Fruit fly (Drosophila melanogaster) whole organism, embryonic: ENCODE results near the gene CG43131.

Source experiments
- Ada2b ChIP-seq: fragments of 200-800 bp; sonication (Bioruptor generic); IDR thresholded peaks from 2 replicates; pipeline ENCODE4 v1.3.6; 2022; ENCODE audit warnings: missing biosample characterization, missing genetic modification characterization
- CG12236 ChIP-seq: fragments of 200-800 bp; sonication (Bioruptor generic); optimal IDR thresholded peaks from 2 replicates; lab custom pipeline; 2016; ENCODE audit warnings: missing biosample characterization, missing genetic modification characterization
- CG16863 ChIP-seq: fragments of 200-800 bp; sonication (Bioruptor generic); optimal IDR thresholded peaks from 3 replicates; lab custom pipeline; 2016; ENCODE audit warnings: missing biosample characterization, missing genetic modification characterization
- CG17328 ChIP-seq: fragments of 200-800 bp; sonication (Bioruptor generic); IDR thresholded peaks from 2 replicates; pipeline ENCODE4 v1.3.6; 2022; ENCODE audit warnings: missing biosample characterization, missing genetic modification characterization
- CG17361 ChIP-seq: fragments of 200-800 bp; sonication (Bioruptor generic); IDR thresholded peaks from 3 replicates; pipeline ENCODE4 v1.3.6; 2022; ENCODE audit warnings: missing biosample characterization, missing genetic modification characterization
- CG17385 ChIP-seq: fragments of 200-800 bp; sonication (Bioruptor generic); optimal IDR thresholded peaks from 3 replicates; lab custom pipeline; 2018; ENCODE audit warnings: missing biosample characterization, mild to moderate bottlenecking, missing genetic modification characterization
- CG17829 ChIP-seq: fragments of 200-800 bp; optimal IDR thresholded peaks from 2 replicates; lab custom pipeline; 2019; ENCODE audit warnings: missing biosample characterization, mild to moderate bottlenecking, missing genetic modification characterization, moderate library complexity
- CG1792 ChIP-seq: fragments of 200-800 bp; sonication (Bioruptor generic); optimal IDR thresholded peaks from 2 replicates; lab custom pipeline; 2016; ENCODE audit warnings: missing biosample characterization, missing genetic modification characterization
- CG18764 ChIP-seq: fragments of 200-800 bp; sonication (Bioruptor generic); optimal IDR thresholded peaks from 3 replicates; lab custom pipeline; 2016; ENCODE audit warnings: missing biosample characterization, missing genetic modification characterization
- CG2712 ChIP-seq: fragments of 200-800 bp; optimal IDR thresholded peaks from 3 replicates; lab custom pipeline; 2019; ENCODE audit warnings: missing biosample characterization, mild to moderate bottlenecking, missing genetic modification characterization, moderate library complexity
- CG2889 ChIP-seq: fragments of 200-800 bp; sonication (Bioruptor generic); IDR thresholded peaks from 3 replicates; pipeline ENCODE4 v1.3.6; 2022; ENCODE audit warnings: missing biosample characterization, missing genetic modification characterization
- CG4707 ChIP-seq: fragments of 200-800 bp; sonication (Bioruptor generic); optimal IDR thresholded peaks from 2 replicates; lab custom pipeline; 2018; ENCODE audit warnings: missing biosample characterization, mild to moderate bottlenecking, missing genetic modification characterization, moderate library complexity
- CG6175 ChIP-seq: fragments of 200-800 bp; sonication (Bioruptor generic); IDR thresholded peaks from 3 replicates; pipeline ENCODE4 v1.3.6; 2022; ENCODE audit warnings: missing biosample characterization, missing genetic modification characterization
- CTCF ChIP-seq: fragments of 200-800 bp; sonication (Bioruptor generic); optimal IDR thresholded peaks from 2 replicates; lab custom pipeline; 2017; ENCODE audit warnings: missing biosample characterization, mild to moderate bottlenecking, missing genetic modification characterization, moderate library complexity
- D19A ChIP-seq: fragments of 200-800 bp; optimal IDR thresholded peaks from 3 replicates; lab custom pipeline; 2019; ENCODE audit warnings: missing biosample characterization, mild to moderate bottlenecking, missing genetic modification characterization, moderate library complexity
- Doc3 ChIP-seq: fragments of 200-800 bp; sonication (Bioruptor generic); IDR thresholded peaks from 3 replicates; pipeline ENCODE4 v1.3.6; 2022; ENCODE audit warnings: missing biosample characterization, missing genetic modification characterization; ENCODE audit not compliant: partially characterized antibody
- Eip74EF ChIP-seq, 2 experiments: fragments of 200-800 bp in 1 of 2; fragments of >200 bp in 1 of 2; sonication (Bioruptor generic) in 1 of 2; optimal IDR thresholded peaks; 2 replicates each; lab custom pipeline; 2017 to 2019; ENCODE audit warnings: missing biosample characterization in 2 of 2, missing genetic modification characterization in 2 of 2, mild to moderate bottlenecking in 1 of 2, moderate library complexity in 1 of 2
- HLH4C ChIP-seq: fragments of 200-800 bp; sonication (Bioruptor generic); IDR thresholded peaks from 3 replicates; pipeline ENCODE4 v1.3.6; 2022; ENCODE audit warnings: missing biosample characterization, missing genetic modification characterization; ENCODE audit not compliant: partially characterized antibody
- Lhr ChIP-seq: fragments of 200-800 bp; sonication (Bioruptor generic); optimal IDR thresholded peaks from 3 replicates; lab custom pipeline; 2017; ENCODE audit warnings: mild to moderate bottlenecking, missing biosample characterization, missing genetic modification reagents, missing genetic modification characterization
- MTF-1 ChIP-seq: fragments of 200-800 bp; sonication (Bioruptor generic); optimal IDR thresholded peaks from 2 replicates; lab custom pipeline; 2018; ENCODE audit warnings: missing biosample characterization, mild to moderate bottlenecking, missing genetic modification characterization, borderline replicate concordance
- Mes4 ChIP-seq: fragments of 200-800 bp; sonication (Bioruptor generic); optimal IDR thresholded peaks from 2 replicates; lab custom pipeline; 2016; ENCODE audit warnings: missing biosample characterization, missing genetic modification characterization
- NC2β ChIP-seq: fragments of 200-800 bp; sonication (Bioruptor generic); optimal IDR thresholded peaks from 2 replicates; lab custom pipeline; 2016; ENCODE audit warnings: missing biosample characterization, missing genetic modification characterization
- Nf-YB ChIP-seq: fragments of 200-800 bp; sonication (Bioruptor generic); optimal IDR thresholded peaks from 3 replicates; lab custom pipeline; 2019; ENCODE audit warnings: missing biosample characterization, mild to moderate bottlenecking, missing genetic modification characterization, moderate library complexity
- NfI ChIP-seq: fragments of 200-800 bp; sonication (Bioruptor generic); optimal IDR thresholded peaks from 3 replicates; lab custom pipeline; 2018; ENCODE audit warnings: missing biosample characterization, mild to moderate bottlenecking, missing genetic modification characterization, moderate library complexity
- PHDP ChIP-seq: fragments of 200-800 bp; sonication (Bioruptor generic); optimal IDR thresholded peaks from 3 replicates; lab custom pipeline; 2018; ENCODE audit warnings: missing biosample characterization, mild to moderate bottlenecking, missing genetic modification characterization, moderate library complexity
- Pdp1 ChIP-seq, 2 experiments: fragments of 200-800 bp; sonication (Bioruptor generic); optimal IDR thresholded peaks; 3 replicates each; lab custom pipeline; 2016; ENCODE audit warnings: missing biosample characterization in 2 of 2, missing genetic modification characterization in 2 of 2, mild to moderate bottlenecking in 1 of 2, moderate library complexity in 1 of 2
- ab ChIP-seq: fragments of 200-800 bp; sonication (Bioruptor generic); optimal IDR thresholded peaks from 2 replicates; lab custom pipeline; 2016; ENCODE audit warnings: missing biosample characterization, missing genetic modification characterization
- al ChIP-seq: fragments of 200-800 bp; sonication (Bioruptor generic); IDR thresholded peaks from 2 replicates; pipeline ENCODE4 v1.3.6; 2022; ENCODE audit warnings: missing biosample characterization, missing genetic modification characterization
- btn ChIP-seq: fragments of 200-800 bp; sonication (Bioruptor generic); optimal IDR thresholded peaks from 2 replicates; lab custom pipeline; 2016; ENCODE audit warnings: missing biosample characterization, missing genetic modification characterization
- chif ChIP-seq, 2 experiments: fragments of 200-800 bp; sonication (Bioruptor generic); optimal IDR thresholded peaks; 3 replicates each; lab custom pipeline; 2016; ENCODE audit warnings: missing biosample characterization in 2 of 2, missing genetic modification characterization in 2 of 2
- dan ChIP-seq: fragments of 200-800 bp; sonication (Bioruptor generic); IDR thresholded peaks from 2 replicates; pipeline ENCODE4 v1.3.6; 2022; ENCODE audit warnings: missing biosample characterization, missing genetic modification characterization
- dmrt11E ChIP-seq: fragments of 200-800 bp; sonication (Bioruptor generic); optimal IDR thresholded peaks from 3 replicates; lab custom pipeline; 2018; ENCODE audit warnings: missing biosample characterization, mild to moderate bottlenecking, missing genetic modification characterization, moderate library complexity
- dysf ChIP-seq: fragments of 200-800 bp; sonication (Bioruptor generic); IDR thresholded peaks from 3 replicates; pipeline ENCODE4 v1.3.6; 2022; ENCODE audit warnings: missing biosample characterization, missing genetic modification characterization
- emc ChIP-seq: fragments of 200-800 bp; sonication (Bioruptor generic); optimal IDR thresholded peaks from 2 replicates; lab custom pipeline; 2016; ENCODE audit warnings: missing biosample characterization, missing genetic modification characterization
- gt ChIP-seq: fragments of 200-800 bp; sonication (Bioruptor generic); IDR thresholded peaks from 2 replicates; pipeline ENCODE4 v1.3.6; 2022; ENCODE audit warnings: missing biosample characterization, missing genetic modification characterization
- h ChIP-seq: fragments of >200 bp; optimal IDR thresholded peaks from 2 replicates; lab custom pipeline; 2017
- her ChIP-seq: fragments of 200-800 bp; sonication (Bioruptor generic); optimal IDR thresholded peaks from 2 replicates; lab custom pipeline; 2016; ENCODE audit warnings: missing biosample characterization, missing genetic modification characterization
- hkb ChIP-seq, 2 experiments: fragments of 200-800 bp in 1 of 2; fragments of >200 bp in 1 of 2; sonication (Bioruptor generic) in 1 of 2; IDR thresholded peaks in 1 of 2; optimal IDR thresholded peaks in 1 of 2; 2 replicates each; pipeline versions ENCODE4 v1.3.6 to Lab custom; 2017 to 2022; ENCODE audit warnings: missing biosample characterization in 1 of 2, missing genetic modification characterization in 1 of 2
- inv ChIP-seq: fragments of 200-800 bp; sonication (Bioruptor generic); IDR thresholded peaks from 2 replicates; pipeline ENCODE4 v1.3.6; 2022; ENCODE audit warnings: missing biosample characterization, missing genetic modification characterization; ENCODE audit not compliant: partially characterized antibody
- klu ChIP-seq: fragments of 200-800 bp; sonication (Bioruptor generic); IDR thresholded peaks from 2 replicates; pipeline ENCODE4 v1.3.6; 2022; ENCODE audit warnings: missing biosample characterization, missing genetic modification characterization
- maf-S ChIP-seq: fragments of 200-800 bp; sonication (Bioruptor generic); optimal IDR thresholded peaks from 2 replicates; lab custom pipeline; 2016; ENCODE audit warnings: missing biosample characterization, missing genetic modification characterization
- nau ChIP-seq: fragments of 200-800 bp; sonication (Bioruptor generic); optimal IDR thresholded peaks from 3 replicates; lab custom pipeline; 2017; ENCODE audit warnings: missing biosample characterization, mild to moderate bottlenecking, missing genetic modification characterization, missing genetic modification reagents
- p53 ChIP-seq: fragments of 200-800 bp; sonication (Bioruptor generic); optimal IDR thresholded peaks from 2 replicates; lab custom pipeline; 2016; ENCODE audit warnings: missing biosample characterization, missing genetic modification characterization
- pros ChIP-seq: fragments of 200-800 bp; sonication (Bioruptor generic); optimal IDR thresholded peaks from 3 replicates; lab custom pipeline; 2019; ENCODE audit warnings: missing biosample characterization, mild to moderate bottlenecking, missing genetic modification characterization, moderate library complexity
- repo ChIP-seq: fragments of 200-800 bp; sonication (Bioruptor generic); optimal IDR thresholded peaks from 2 replicates; lab custom pipeline; 2016; ENCODE audit warnings: missing biosample characterization, missing genetic modification characterization
- schlank ChIP-seq: fragments of 200-800 bp; sonication (Bioruptor generic); optimal IDR thresholded peaks from 2 replicates; lab custom pipeline; 2018; ENCODE audit warnings: missing biosample characterization, mild to moderate bottlenecking, missing genetic modification characterization
- sima ChIP-seq: fragments of 200-800 bp; sonication (Bioruptor generic); optimal IDR thresholded peaks from 2 replicates; lab custom pipeline; 2016; ENCODE audit warnings: missing biosample characterization, missing genetic modification characterization
- sisA ChIP-seq: fragments of 200-800 bp; sonication (Bioruptor generic); IDR thresholded peaks from 2 replicates; pipeline ENCODE4 v1.3.6; 2022; ENCODE audit warnings: missing biosample characterization, missing genetic modification characterization
- sr ChIP-seq: fragments of 200-800 bp; sonication (Bioruptor generic); IDR thresholded peaks from 3 replicates; pipeline ENCODE4 v1.3.6; 2022; ENCODE audit warnings: missing biosample characterization, missing genetic modification characterization
- ttk ChIP-seq: fragments of 200-800 bp; sonication (Bioruptor generic); IDR thresholded peaks from 2 replicates; pipeline ENCODE4 v2.1.2; 2022; ENCODE audit warnings: missing biosample characterization, missing genetic modification characterization
- usp ChIP-seq: fragments of >200 bp; optimal IDR thresholded peaks from 2 replicates; lab custom pipeline; 2017; ENCODE audit warnings: missing biosample characterization, missing genetic modification characterization
- vvl ChIP-seq: fragments of 200-800 bp; sonication (Bioruptor generic); IDR thresholded peaks from 2 replicates; pipeline ENCODE4 v1.3.6; 2022; ENCODE audit warnings: missing biosample characterization, missing genetic modification characterization

Gene CG43131

DNA sequence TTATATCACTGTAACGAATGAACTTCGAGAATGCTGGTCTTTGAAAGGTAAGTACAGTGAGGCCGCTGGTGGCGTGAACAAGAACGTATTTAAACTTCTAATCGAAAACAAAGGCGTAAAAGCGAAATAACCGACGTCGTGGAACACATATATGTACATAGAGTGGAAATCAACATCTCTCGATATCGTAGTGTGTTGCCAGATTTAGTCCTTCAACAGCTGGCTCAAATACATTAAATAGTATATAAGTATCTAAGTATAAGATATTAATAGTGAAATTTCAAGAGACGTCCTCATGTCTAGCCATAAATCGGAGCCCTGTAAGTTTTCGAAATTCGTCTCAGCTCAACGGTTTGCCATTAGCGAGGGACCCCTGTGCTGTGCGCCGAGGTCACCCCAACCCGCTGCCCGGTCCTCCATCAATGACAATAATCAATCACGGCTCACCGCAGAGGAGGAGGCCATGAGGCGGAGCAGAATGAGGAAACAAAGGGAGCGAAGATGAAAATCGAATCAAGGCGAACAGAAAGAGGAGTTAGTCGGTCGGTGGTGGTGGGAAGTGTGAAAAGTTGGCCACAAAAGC, 25.9 kb downstream of the CG43131 start (continued):
- TF ChIP-seq Ada2b (0 out of 2 replicates have a peak, but pooled peaks have one; percentile 26), p53 (no peak), emc (GFP tag; lab: Kevin White, UChicago) (no peak), repo (GFP tag; lab: Kevin White, UChicago) (no peak), pros (GFP tag; lab: Kevin White, UChicago) (peak; percentile 27), sima (GFP tag; lab: Kevin White, UChicago) (no peak), hkb (optimal IDR thresholded peaks at IDR 0.05; lab: Kevin White, UChicago) (no peak), hkb (GFP tag; IDR thresholded peaks at IDR 0.05; lab: Robert Waterston, UW) (no peak), her (no peak), btn (GFP tag; lab: Kevin White, UChicago) (no peak), Nf-YB (no peak), Doc3 (GFP tag; lab: Robert Waterston, UW) (no peak), ttk (GFP tag; lab: Robert Waterston, UW) (no peak), nau (GFP tag; lab: Kevin White, UChicago) (no peak), D19A (no peak), Mes4 (GFP tag; lab: Kevin White, UChicago) (no peak), NfI (GFP tag; lab: Kevin White, UChicago) (no peak), CG17328 (GFP tag; lab: Robert Waterston, UW) (no peak), dysf (GFP tag; lab: Robert Waterston, UW) (peak; percentile 32; the same call in 2 of the 3 replicates), sr (GFP tag; lab: Robert Waterston, UW) (no peak), maf-S (GFP tag; lab: Kevin White, UChicago) (no peak), CG2889 (no peak), dmrt11E (tag; lab: Kevin White, UChicago) (no peak), CG6175 (GFP tag; lab: Robert Waterston, UW) (no peak), ab (GFP tag; lab: Kevin White, UChicago) (no peak), schlank (tag; lab: Kevin White, UChicago) (no peak), CG12236 (GFP tag; lab: Kevin White, UChicago) (no peak), al (no peak), CG2712 (tag; lab: Kevin White, UChicago) (no peak), Pdp1 (GFP tag; optimal IDR thresholded peaks at IDR 0.05; lab: Kevin White, UChicago) (peak in 1 of 2 experiments; percentile 25), h (lab: Kevin White, UChicago) (no peak), dan (GFP tag; lab: Robert Waterston, UW) (no peak), CG1792 (GFP tag; lab: Kevin White, UChicago) (no peak), Lhr (GFP tag; lab: Kevin White, UChicago) (no peak), inv (GFP tag; lab: Robert Waterston, UW) (no peak), CG4707 (GFP tag; lab: Kevin White, UChicago) (no peak), MTF-1 (GFP tag; lab: Kevin White, UChicago) (no peak), PHDP (tag; lab: Kevin White, UChicago) (peak; percentile 14), HLH4C (GFP tag; lab: Robert Waterston, UW) (no peak), vvl (no peak), klu (GFP tag; lab: Robert Waterston, UW) (no peak), gt (GFP tag; lab: Robert Waterston, UW) (no peak), Eip74EF (GFP tag; optimal IDR thresholded peaks at IDR 0.05; lab: Kevin White, UChicago) (no peak), NC2β (GFP tag; lab: Kevin White, UChicago) (no peak), CG17361 (GFP tag; lab: Robert Waterston, UW) (0 out of 3 replicates have a peak, but pooled peaks have one; percentile 36), CTCF (GFP tag; lab: Kevin White, UChicago) (no peak), CG16863 (GFP tag; lab: Kevin White, UChicago) (no peak), CG17385 (no peak), usp (GFP tag; lab: Kevin White, UChicago) (no peak), sisA (GFP tag; lab: Robert Waterston, UW) (no peak), chif (GFP tag; optimal IDR thresholded peaks at IDR 0.05; lab: Kevin White, UChicago) (no peak), CG18764 (no peak), CG17829 (no peak)
